Fruit fly (Drosophila melanogaster) whole organism, prepupa: ENCODE measurements around the gene CG5697.

Experiments used
- CG11762 ChIP-seq: fragments of 200-800 bp; sonication (Bioruptor generic); optimal IDR thresholded peaks from 3 replicates; lab custom pipeline; 2016; ENCODE audit warnings: missing biosample characterization, missing genetic modification characterization; ENCODE audit not compliant: insufficient read depth
- CG15336 ChIP-seq: fragments of 200-800 bp; sonication (Bioruptor generic); IDR thresholded peaks from 2 replicates; pipeline ENCODE4 v1.3.6; 2022; ENCODE audit warnings: missing biosample characterization, missing genetic modification characterization
- CG3919 ChIP-seq: fragments of 200-800 bp; sonication (Bioruptor generic); optimal IDR thresholded peaks from 3 replicates; lab custom pipeline; 2016; ENCODE audit warnings: missing biosample characterization, missing genetic modification characterization
- CG7368 ChIP-seq: fragments of 200-800 bp; sonication (Bioruptor generic); optimal IDR thresholded peaks from 3 replicates; lab custom pipeline; 2016; ENCODE audit warnings: missing biosample characterization, missing genetic modification characterization
- CG8119 ChIP-seq: fragments of 200-800 bp; sonication (Bioruptor generic); IDR thresholded peaks from 3 replicates; pipeline ENCODE4 v1.3.6; 2022; ENCODE audit warnings: missing biosample characterization, missing genetic modification characterization
- cyc ChIP-seq: fragments of 200-800 bp; sonication (Bioruptor generic); optimal IDR thresholded peaks from 3 replicates; lab custom pipeline; 2016; ENCODE audit warnings: missing biosample characterization, missing genetic modification characterization
- fd59A ChIP-seq: fragments of 200-800 bp; sonication (Bioruptor generic); optimal IDR thresholded peaks from 2 replicates; lab custom pipeline; 2017; ENCODE audit warnings: missing biosample characterization, mild to moderate bottlenecking, missing genetic modification characterization, missing genetic modification reagents
- topi ChIP-seq: fragments of 200-800 bp; sonication (Bioruptor generic); optimal IDR thresholded peaks from 3 replicates; lab custom pipeline; 2016; ENCODE audit warnings: missing biosample characterization, missing genetic modification characterization

DNA sequence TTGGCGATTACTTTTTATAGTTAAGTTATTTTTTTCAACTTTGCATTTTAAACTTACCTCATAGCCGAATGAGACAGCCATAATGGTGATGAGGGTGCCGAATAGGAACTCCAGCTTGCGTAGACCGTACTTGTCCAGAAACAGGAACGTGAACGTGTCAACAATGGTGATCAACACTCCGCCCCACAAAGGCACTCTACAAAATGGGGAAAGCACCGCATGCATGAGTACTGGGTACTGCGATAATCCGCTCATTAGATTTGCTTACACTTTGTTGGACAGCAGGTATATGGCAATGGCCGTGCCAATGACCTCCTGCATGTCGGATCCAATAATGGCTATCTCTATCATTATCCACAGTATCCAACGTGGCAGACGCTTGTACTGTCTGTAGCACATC, 41.8 kb downstream of the CG5697 start:
- no peak for TF ChIP-seq CG7368 (GFP tag; lab: Kevin White, UChicago)
- no peak for TF ChIP-seq CG11762
- TF ChIP-seq CG8119 (GFP tag; lab: Robert Waterston, UW) = no peak
- no peak for TF ChIP-seq cyc (GFP tag; lab: Kevin White, UChicago)
- no peak for TF ChIP-seq topi
- TF ChIP-seq fd59A = no peak
- TF ChIP-seq CG15336 (GFP tag; lab: Robert Waterston, UW) = no peak
- no peak for TF ChIP-seq CG3919
